Fruit fly (Drosophila melanogaster) whole organism, embryonic: ENCODE results near the gene lwr.

Experiments used
- B-H2 ChIP-seq: fragments of 200-800 bp; sonication (Bioruptor generic); optimal IDR thresholded peaks from 2 replicates; lab custom pipeline; 2018; ENCODE audit warnings: missing biosample characterization, mild to moderate bottlenecking, missing genetic modification characterization
- Bgb ChIP-seq: fragments of 200-800 bp; sonication (Bioruptor generic); IDR thresholded peaks from 2 replicates; pipeline ENCODE4 v1.3.6; 2022; ENCODE audit warnings: missing biosample characterization, missing genetic modification characterization; ENCODE audit not compliant: partially characterized antibody
- C15 ChIP-seq: fragments of 200-800 bp; sonication (Bioruptor generic); IDR thresholded peaks from 3 replicates; pipeline ENCODE4 v1.3.6; 2022; ENCODE audit warnings: missing biosample characterization, missing genetic modification characterization
- CG1024 ChIP-seq: fragments of 200-800 bp; sonication (Bioruptor generic); IDR thresholded peaks from 2 replicates; pipeline ENCODE4 v1.3.6; 2022; ENCODE audit warnings: missing biosample characterization, missing genetic modification characterization
- CG10321 ChIP-seq: fragments of 200-800 bp; sonication (Bioruptor generic); IDR thresholded peaks from 2 replicates; pipeline ENCODE4 v1.3.6; 2022; ENCODE audit warnings: missing biosample characterization, missing genetic modification characterization
- CG11504 ChIP-seq: fragments of 200-800 bp; sonication (Bioruptor generic); optimal IDR thresholded peaks from 3 replicates; lab custom pipeline; 2019; ENCODE audit warnings: missing biosample characterization, mild to moderate bottlenecking, missing genetic modification characterization, moderate library complexity
- CG11560 ChIP-seq: fragments of 200-800 bp; sonication (Bioruptor generic); IDR thresholded peaks from 3 replicates; pipeline ENCODE4 v1.3.6; 2022; ENCODE audit warnings: missing biosample characterization, missing genetic modification characterization
- CG11695 ChIP-seq: fragments of 200-800 bp; sonication (Bioruptor generic); IDR thresholded peaks from 3 replicates; pipeline ENCODE4 v1.3.6; 2022; ENCODE audit warnings: missing biosample characterization, missing genetic modification characterization
- CG12104 ChIP-seq: fragments of 200-800 bp; sonication (Bioruptor generic); optimal IDR thresholded peaks from 3 replicates; lab custom pipeline; 2016; ENCODE audit warnings: missing biosample characterization, missing genetic modification characterization
- CG12659 ChIP-seq: fragments of 200-800 bp; sonication (Bioruptor generic); optimal IDR thresholded peaks from 3 replicates; lab custom pipeline; 2017; ENCODE audit warnings: mild to moderate bottlenecking, missing biosample characterization, missing genetic modification reagents, missing genetic modification characterization
- CG13123 ChIP-seq: fragments of 200-800 bp; sonication (Bioruptor generic); optimal IDR thresholded peaks from 2 replicates; lab custom pipeline; 2016; ENCODE audit warnings: missing biosample characterization, missing genetic modification characterization
- CG13287 ChIP-seq: fragments of 200-800 bp; sonication (Bioruptor generic); IDR thresholded peaks from 2 replicates; pipeline ENCODE4 v1.3.6; 2022; ENCODE audit warnings: missing biosample characterization, missing genetic modification characterization; ENCODE audit not compliant: partially characterized antibody
- CG16813 ChIP-seq: fragments of 200-800 bp; sonication (Bioruptor generic); IDR thresholded peaks from 3 replicates; pipeline ENCODE4 v1.3.6; 2022; ENCODE audit warnings: missing biosample characterization, missing genetic modification characterization; ENCODE audit not compliant: partially characterized antibody
- CG31224 ChIP-seq: fragments of 200-800 bp; sonication (Bioruptor generic); IDR thresholded peaks from 2 replicates; pipeline ENCODE4 v1.3.6; 2022; ENCODE audit warnings: missing biosample characterization, missing genetic modification characterization
- CG31441 ChIP-seq: fragments of 200-800 bp; sonication (Bioruptor generic); IDR thresholded peaks from 2 replicates; pipeline ENCODE4 v1.3.6; 2022; ENCODE audit warnings: missing biosample characterization, missing genetic modification characterization
- CG4404 ChIP-seq: fragments of 200-800 bp; sonication (Bioruptor generic); IDR thresholded peaks from 2 replicates; pipeline ENCODE4 v1.3.6; 2022; ENCODE audit warnings: missing biosample characterization, missing genetic modification characterization
- CG6765 ChIP-seq: fragments of 200-800 bp; sonication (Bioruptor generic); optimal IDR thresholded peaks from 3 replicates; lab custom pipeline; 2017; ENCODE audit warnings: missing biosample characterization, mild to moderate bottlenecking, missing genetic modification characterization
- CG8290 ChIP-seq, 3 experiments: fragments of 200-800 bp; sonication (Bioruptor generic); optimal IDR thresholded peaks; 2 replicates each; lab custom pipeline; 2016 to 2019; ENCODE audit warnings: missing biosample characterization in 3 of 3, missing genetic modification characterization in 3 of 3, mild to moderate bottlenecking in 2 of 3, moderate library complexity in 1 of 3
- CrebB ChIP-seq: fragments of 200-800 bp; sonication (Bioruptor generic); optimal IDR thresholded peaks from 3 replicates; lab custom pipeline; 2018; ENCODE audit warnings: missing biosample characterization, mild to moderate bottlenecking, missing genetic modification characterization
- Dek ChIP-seq: fragments of 200-800 bp; sonication (Bioruptor generic); optimal IDR thresholded peaks from 3 replicates; lab custom pipeline; 2019; ENCODE audit warnings: missing biosample characterization, mild to moderate bottlenecking, missing genetic modification characterization, moderate library complexity
- Dip3 ChIP-seq: fragments of 200-800 bp; sonication (Bioruptor generic); optimal IDR thresholded peaks from 3 replicates; lab custom pipeline; 2016; ENCODE audit warnings: missing biosample characterization, missing genetic modification characterization
- Dref ChIP-seq: fragments of 200-800 bp; sonication (Bioruptor generic); IDR thresholded peaks from 2 replicates; pipeline ENCODE4 v1.3.6; 2022; ENCODE audit warnings: missing biosample characterization, missing genetic modification characterization
- Ets65A ChIP-seq: fragments of 200-800 bp; sonication (Bioruptor generic); peaks from one replicate; lab custom pipeline; 2016; ENCODE audit warnings: missing biosample characterization, missing genetic modification characterization
- HmgD ChIP-seq: fragments of 200-800 bp; sonication (Bioruptor generic); optimal IDR thresholded peaks from 3 replicates; lab custom pipeline; 2016; ENCODE audit warnings: missing biosample characterization, missing genetic modification characterization
- MTF-1 ChIP-seq: fragments of 200-800 bp; sonication (Bioruptor generic); optimal IDR thresholded peaks from 2 replicates; lab custom pipeline; 2018; ENCODE audit warnings: missing biosample characterization, mild to moderate bottlenecking, missing genetic modification characterization, borderline replicate concordance
- Med ChIP-seq: fragments of 200-800 bp; sonication (Bioruptor generic); peaks from one replicate; lab custom pipeline; 2016; ENCODE audit warnings: missing biosample characterization, missing genetic modification characterization, mild to moderate bottlenecking, inconsistent platforms, moderate library complexity
- NC2α ChIP-seq: fragments of 200-800 bp; sonication (Bioruptor generic); optimal IDR thresholded peaks from 2 replicates; lab custom pipeline; 2016; ENCODE audit warnings: missing biosample characterization, missing genetic modification characterization
- Neu2 ChIP-seq: fragments of 200-800 bp; sonication (Bioruptor generic); optimal IDR thresholded peaks from 3 replicates; lab custom pipeline; 2016; ENCODE audit warnings: missing biosample characterization, missing genetic modification characterization, borderline replicate concordance
- Ptx1 ChIP-seq: fragments of 200-800 bp; sonication (Bioruptor generic); IDR thresholded peaks from 2 replicates; pipeline ENCODE4 v1.3.6; 2022; ENCODE audit warnings: missing biosample characterization, missing genetic modification characterization
- Scr ChIP-seq: fragments of 200-800 bp; sonication (Bioruptor generic); IDR thresholded peaks from 2 replicates; pipeline ENCODE4 v1.3.6; 2022; ENCODE audit warnings: missing biosample characterization, missing genetic modification characterization; ENCODE audit not compliant: partially characterized antibody
- Sox102F ChIP-seq: fragments of 200-800 bp; sonication (Bioruptor generic); optimal IDR thresholded peaks from 2 replicates; lab custom pipeline; 2018; ENCODE audit warnings: missing biosample characterization, mild to moderate bottlenecking, missing genetic modification characterization, moderate library complexity
- Sry-δ ChIP-seq: fragments of 200-800 bp; sonication (Bioruptor generic); optimal IDR thresholded peaks from 2 replicates; lab custom pipeline; 2016; ENCODE audit warnings: missing biosample characterization, missing genetic modification characterization
- Ssrp ChIP-seq: fragments of 200-800 bp; sonication (Bioruptor generic); optimal IDR thresholded peaks from 2 replicates; lab custom pipeline; 2018; ENCODE audit warnings: missing biosample characterization, mild to moderate bottlenecking, missing genetic modification characterization, moderate library complexity
- aop ChIP-seq: fragments of 200-800 bp; sonication (Bioruptor generic); IDR thresholded peaks from 2 replicates; pipeline ENCODE4 v1.3.6; 2022; ENCODE audit warnings: missing biosample characterization, missing genetic modification characterization
- chinmo ChIP-seq: fragments of 200-800 bp; sonication (Bioruptor generic); IDR thresholded peaks from 4 replicates; pipeline ENCODE4 v1.3.6; 2022; ENCODE audit warnings: missing biosample characterization, missing genetic modification characterization; ENCODE audit not compliant: partially characterized antibody
- dm ChIP-seq: fragments of 200-800 bp; sonication (Bioruptor generic); optimal IDR thresholded peaks from 3 replicates; lab custom pipeline; 2016; ENCODE audit warnings: missing biosample characterization, missing genetic modification characterization
- emc ChIP-seq: fragments of 200-800 bp; sonication (Bioruptor generic); optimal IDR thresholded peaks from 2 replicates; lab custom pipeline; 2016; ENCODE audit warnings: missing biosample characterization, missing genetic modification characterization
- eyg ChIP-seq: fragments of 200-800 bp; sonication (Bioruptor generic); optimal IDR thresholded peaks from 3 replicates; lab custom pipeline; 2016; ENCODE audit warnings: missing biosample characterization, missing genetic modification characterization
- fd102C ChIP-seq: fragments of 200-800 bp; sonication (Bioruptor generic); optimal IDR thresholded peaks from 2 replicates; lab custom pipeline; 2018; ENCODE audit warnings: missing biosample characterization, mild to moderate bottlenecking, missing genetic modification characterization, moderate library complexity
- her ChIP-seq: fragments of 200-800 bp; sonication (Bioruptor generic); optimal IDR thresholded peaks from 2 replicates; lab custom pipeline; 2016; ENCODE audit warnings: missing biosample characterization, missing genetic modification characterization
- hkb ChIP-seq, 2 experiments: fragments of 200-800 bp in 1 of 2; fragments of >200 bp in 1 of 2; sonication (Bioruptor generic) in 1 of 2; IDR thresholded peaks in 1 of 2; optimal IDR thresholded peaks in 1 of 2; 2 replicates each; pipeline versions ENCODE4 v1.3.6 to Lab custom; 2017 to 2022; ENCODE audit warnings: missing biosample characterization in 1 of 2, missing genetic modification characterization in 1 of 2
- hth ChIP-seq: fragments of >200 bp; optimal IDR thresholded peaks from 2 replicates; lab custom pipeline; 2017; ENCODE audit warnings: inconsistent platforms
- mirr ChIP-seq: fragments of 200-800 bp; sonication (Bioruptor generic); optimal IDR thresholded peaks from 3 replicates; lab custom pipeline; 2018; ENCODE audit warnings: missing biosample characterization, mild to moderate bottlenecking, missing genetic modification characterization
- nom ChIP-seq: fragments of 200-800 bp; sonication (Bioruptor generic); optimal IDR thresholded peaks from 2 replicates; lab custom pipeline; 2017; ENCODE audit warnings: missing biosample characterization, missing genetic modification characterization, mild to moderate bottlenecking, moderate library complexity, missing genetic modification reagents
- pita ChIP-seq: fragments of 200-800 bp; sonication (Bioruptor generic); optimal IDR thresholded peaks from 2 replicates; lab custom pipeline; 2017; ENCODE audit warnings: missing biosample characterization, mild to moderate bottlenecking, missing genetic modification characterization
- ssp ChIP-seq: fragments of 200-800 bp; sonication (Bioruptor generic); IDR thresholded peaks from 2 replicates; pipeline ENCODE4 v1.3.6; 2022; ENCODE audit warnings: missing biosample characterization, missing genetic modification characterization
- tna ChIP-seq: fragments of 200-800 bp; sonication (Bioruptor generic); IDR thresholded peaks from 2 replicates; pipeline ENCODE4 v1.3.6; 2022; ENCODE audit warnings: missing biosample characterization, missing genetic modification characterization; ENCODE audit not compliant: partially characterized antibody
- yki ChIP-seq: fragments of >200 bp; optimal IDR thresholded peaks from 3 replicates; lab custom pipeline; 2018
- z ChIP-seq: fragments of 200-800 bp; sonication (Bioruptor generic); IDR thresholded peaks from 3 replicates; pipeline ENCODE4 v1.3.6; 2022; ENCODE audit warnings: missing biosample characterization, missing genetic modification characterization

lwr gene

DNA sequence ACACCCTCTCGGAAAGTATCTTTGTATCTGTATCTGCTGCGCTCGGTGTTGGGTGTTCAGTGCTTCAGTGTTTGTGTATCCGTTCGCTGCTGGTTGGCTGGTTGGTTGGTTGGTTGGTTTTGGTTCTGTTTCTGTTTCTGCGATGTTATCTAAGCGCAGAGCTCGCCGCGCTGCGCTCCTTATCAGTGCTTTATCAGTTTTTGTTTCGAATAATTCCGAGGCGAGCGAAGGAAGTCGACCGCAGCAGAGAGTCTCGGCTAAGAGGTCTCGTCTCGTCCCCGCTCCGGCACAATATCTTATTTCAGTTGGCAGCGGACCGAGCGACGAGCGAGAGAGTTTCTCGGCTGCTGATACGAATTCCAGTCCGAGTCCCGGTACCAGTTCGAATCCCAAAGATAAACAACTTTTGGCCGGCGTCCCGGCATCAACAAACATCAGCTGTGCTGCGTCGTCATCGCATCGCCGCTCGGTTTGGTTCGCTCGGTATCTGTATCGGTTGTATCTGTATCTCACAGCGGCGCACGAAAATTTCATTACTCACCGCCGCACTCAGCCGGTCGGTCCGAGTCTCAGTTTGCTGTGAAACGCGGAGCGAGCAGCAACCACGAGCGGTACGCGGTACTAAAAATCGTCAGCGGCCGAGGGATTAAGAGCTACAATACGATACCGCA lies 19.1 kb downstream of the lwr start (continued):
- TF ChIP-seq CG13123 (GFP tag; lab: Kevin White, UChicago) (no peak), CG11560 (tag; lab: Robert Waterston, UW) (no peak), MTF-1 (peak; percentile 60), Dek (no peak), dm (GFP tag; lab: Kevin White, UChicago) (no peak), fd102C (GFP tag; lab: Kevin White, UChicago) (peak; percentile 51), z (GFP tag; lab: Robert Waterston, UW) (peak; percentile 57; the same call in 1 of the 3 replicates), CG11695 (GFP tag; lab: Robert Waterston, UW) (peak; percentile 32; the same call in 2 of the 3 replicates), Dip3 (GFP tag; lab: Kevin White, UChicago) (no peak), tna (peak; percentile 70), CrebB (tag; lab: Kevin White, UChicago) (peak; percentile 14), CG12104 (GFP tag; lab: Kevin White, UChicago) (no peak), ssp (GFP tag; lab: Robert Waterston, UW) (no peak), Scr (GFP tag; lab: Robert Waterston, UW) (peak; percentile 50), B-H2 (GFP tag; lab: Kevin White, UChicago) (peak; percentile 7), CG11504 (tag; lab: Kevin White, UChicago) (peak; percentile 43), mirr (peak; percentile 72), Bgb (peak; percentile 64), Ets65A (GFP tag; lab: Kevin White, UChicago) (no peak), eyg (peak; percentile 45), CG16813 (GFP tag; lab: Robert Waterston, UW) (no peak), CG31441 (GFP tag; lab: Robert Waterston, UW) (no peak), hkb (optimal IDR thresholded peaks at IDR 0.05; lab: Kevin White, UChicago) (no peak), hkb (GFP tag; IDR thresholded peaks at IDR 0.05; lab: Robert Waterston, UW) (peak; percentile 60), CG10321 (GFP tag; lab: Robert Waterston, UW) (no peak), Sox102F (no peak), HmgD (GFP tag; lab: Kevin White, UChicago) (peak; percentile 31), CG1024 (GFP tag; lab: Robert Waterston, UW) (peak; percentile 28; the same call in 1 of the 2 replicates), Ssrp (tag; lab: Kevin White, UChicago) (no peak), Med (peak; percentile 95), Ptx1 (GFP tag; lab: Robert Waterston, UW) (no peak), CG6765 (GFP tag; lab: Kevin White, UChicago) (peak; percentile 16), CG8290 (GFP tag; optimal IDR thresholded peaks at IDR 0.05; lab: Kevin White, UChicago) (peak; percentile 21), CG8290 (tag; optimal IDR thresholded peaks at IDR 0.05; lab: Kevin White, UChicago) (peak in 1 of 2 experiments; percentile 80), CG31224 (GFP tag; lab: Robert Waterston, UW) (0 out of 2 replicates have a peak, but pooled peaks have one; percentile 8), CG4404 (GFP tag; lab: Robert Waterston, UW) (no peak), CG13287 (GFP tag; lab: Robert Waterston, UW) (peak; percentile 74), Neu2 (GFP tag; lab: Kevin White, UChicago) (no peak), NC2α (GFP tag; lab: Kevin White, UChicago) (no peak), C15 (GFP tag; lab: Robert Waterston, UW) (no peak), chinmo (GFP tag; lab: Robert Waterston, UW) (peak; percentile 92; the same call in 2 of the 4 replicates), pita (GFP tag; lab: Kevin White, UChicago) (no peak), CG12659 (GFP tag; lab: Kevin White, UChicago) (peak; percentile 15), hth (no peak), aop (GFP tag; lab: Robert Waterston, UW) (0 out of 2 replicates have a peak, but pooled peaks have one; percentile 32), nom (GFP tag; lab: Kevin White, UChicago) (peak; percentile 50), emc (GFP tag; lab: Kevin White, UChicago) (no peak), Dref (GFP tag; lab: Robert Waterston, UW) (no peak), Sry-δ (no peak), her (GFP tag; lab: Kevin White, UChicago) (peak; percentile 81), yki (lab: Kevin White, UChicago) (no peak)
